Worm (Caenorhabditis elegans): ENCODE data around the gene sec-5.

DNA sequence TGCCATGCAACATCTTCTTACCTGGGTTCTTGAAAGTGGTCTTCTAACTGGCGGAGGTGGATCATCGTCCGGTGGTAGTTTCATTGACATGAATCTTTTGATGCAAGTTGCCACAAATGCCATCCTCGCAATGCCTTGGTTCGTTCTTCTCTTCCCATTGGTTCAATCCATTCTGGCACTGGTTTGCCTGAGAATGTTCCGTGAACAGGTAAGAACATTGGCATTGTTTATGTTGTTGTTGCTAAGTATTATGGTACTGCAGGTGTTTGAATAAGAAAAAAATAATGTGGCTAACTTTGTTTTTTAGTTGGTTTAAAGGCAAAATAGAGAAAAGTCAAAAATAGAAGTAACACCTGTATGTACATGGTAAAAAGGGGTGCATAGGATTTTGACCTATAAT is 33.2 kb downstream of the sec-5 start:
- TF ChIP-seq lin-11 (tag; optimal IDR thresholded peaks at IDR 0.05), result no peak
- TF ChIP-seq ama-1 (optimal IDR thresholded peaks at IDR 0.05), result no peak
- no peak for TF ChIP-seq unc-55 (GFP tag; optimal IDR thresholded peaks at IDR 0.05)
- no peak for TF ChIP-seq K09A11.1 (tag; optimal IDR thresholded peaks at IDR 0.05; ENCODE audit: insufficient read depth)
- TF ChIP-seq pqm-1 (tag; optimal IDR thresholded peaks at IDR 0.05), result no peak
- TF ChIP-seq ceh-19 (GFP tag; optimal IDR thresholded peaks at IDR 0.05), result no peak
- no peak for TF ChIP-seq pag-3 (tag; optimal IDR thresholded peaks at IDR 0.05; ENCODE audit: borderline replicate concordance)

Data from whole organism, late embryonic.